Worm (Caenorhabditis elegans): ENCODE measurements around the gene srw-85.

srw-85 gene

ce11 chrV:19398882-19399281 is 32.1 kb downstream of the srw-85 start, which contains the start of gene C25F9.13:
Gene C25F9.13 (minus strand): TSS chrV:19398982.
- TF ChIP-seq unc-62 (GFP tag; optimal IDR thresholded peaks at IDR 0.05), result no peak

- TF ChIP-seq unc-62 (GFP tag; optimal IDR thresholded peaks at IDR 0.05), result no peak
Measured at ce11 chrV:19398396-19398795, 32.5 kb downstream of the srw-85 start.

ce11 chrV:19396576-19397313 is 34.2 kb downstream of the srw-85 start:
- TF ChIP-seq unc-62 (GFP tag; optimal IDR thresholded peaks at IDR 0.05), result no peak

ce11 chrV:19394750-19395149 is 36.2 kb downstream of the srw-85 start, which contains the start of gene C25F9.8:
Gene C25F9.8 (plus strand): TSS chrV:19395050.
- no peak for TF ChIP-seq unc-62 (GFP tag; optimal IDR thresholded peaks at IDR 0.05)

- TF ChIP-seq unc-62 (GFP tag; optimal IDR thresholded peaks at IDR 0.05), result no peak
Measured at ce11 chrV:19391242-19391641, 39.7 kb downstream of the srw-85 start.

ce11 chrV:19390029-19390428 is 40.9 kb downstream of the srw-85 start, which contains the start of gene slcr-46.2:
Gene slcr-46.2 (minus strand): TSS chrV:19390129.
- no peak for TF ChIP-seq unc-62 (GFP tag; optimal IDR thresholded peaks at IDR 0.05)

ce11 chrV:19380968-19381367 is 50.0 kb downstream of the srw-85 start, which contains the start of gene srw-84:
Gene srw-84 (plus strand): TSS chrV:19381268.
- TF ChIP-seq unc-62 (GFP tag; optimal IDR thresholded peaks at IDR 0.05), result no peak

Measured in whole organism, dauer.